Worm (Caenorhabditis elegans) whole organism, L1 larva: Measurements from ENCODE around the gene F07B10.7.

Experiments used
- aha-1 ChIP-seq: fragments of 150-350 bp; optimal IDR thresholded peaks from 2 replicates; lab custom pipeline; 2014; ENCODE audit warnings: missing biosample characterization, missing genetic modification characterization
- aly-2 ChIP-seq: fragments of 150-350 bp; optimal IDR thresholded peaks from 2 replicates; lab custom pipeline; 2014; ENCODE audit warnings: missing biosample characterization, missing genetic modification characterization
- elt-3 ChIP-seq, 6 experiments: fragments of 150-350 bp in 1 of 6; sonication (generic microtip); optimal IDR thresholded peaks; 2 replicates each; lab custom pipeline; 2017 to 2018; ENCODE audit warnings: missing biosample characterization in 6 of 6, missing genetic modification characterization in 6 of 6, inconsistent platforms in 1 of 6
- lin-14 ChIP-seq: fragments of 200-800 bp; sonication (Bioruptor generic); optimal IDR thresholded peaks from 2 replicates; lab custom pipeline; 2018; ENCODE audit warnings: mild to moderate bottlenecking, missing genetic modification characterization, moderate library complexity, missing compliant biosample characterization
- lin-39 ChIP-seq: fragments of 150-350 bp; optimal IDR thresholded peaks from 2 replicates; lab custom pipeline; 2014; ENCODE audit warnings: missing biosample characterization, missing genetic modification reagents, missing genetic modification characterization
- nhr-12 ChIP-seq: sonication (generic microtip); optimal IDR thresholded peaks from 2 replicates; lab custom pipeline; 2017; ENCODE audit warnings: missing biosample characterization, missing genetic modification characterization
- nhr-28 ChIP-seq: fragments of 150-350 bp; optimal IDR thresholded peaks from 2 replicates; lab custom pipeline; 2014; ENCODE audit warnings: missing biosample characterization, missing genetic modification characterization
- nhr-77 ChIP-seq: fragments of 150-350 bp; optimal IDR thresholded peaks from 2 replicates; lab custom pipeline; 2014; ENCODE audit warnings: missing biosample characterization, missing genetic modification characterization
- skn-1 ChIP-seq: fragments of 150-350 bp; optimal IDR thresholded peaks from 2 replicates; lab custom pipeline; 2014; ENCODE audit warnings: missing biosample characterization, missing genetic modification characterization
- sox-4 ChIP-seq: sonication (generic microtip); optimal IDR thresholded peaks from 2 replicates; lab custom pipeline; 2016; ENCODE audit warnings: missing genetic modification characterization, missing compliant biosample characterization
- unc-130 ChIP-seq: fragments of 150-350 bp; optimal IDR thresholded peaks from 2 replicates; lab custom pipeline; 2017; ENCODE audit warnings: missing biosample characterization, missing genetic modification characterization, inconsistent platforms

- TF ChIP-seq aha-1 (tag; lab: Kevin White, UChicago) (no peak), elt-3 (tag; optimal IDR thresholded peaks at IDR 0.05; lab: Kevin White, UChicago) (no peak), lin-39 (tag; lab: Kevin White, UChicago) (no peak), nhr-28 (tag; lab: Kevin White, UChicago) (no peak), lin-14 (GFP tag; lab: Kevin White, UChicago) (no peak), unc-130 (tag; lab: Kevin White, UChicago) (no peak), skn-1 (tag; lab: Kevin White, UChicago) (no peak), nhr-12 (tag; lab: Kevin White, UChicago) (no peak), sox-4 (tag; lab: Kevin White, UChicago) (no peak), nhr-77 (tag; lab: Kevin White, UChicago) (no peak), aly-2 (tag; lab: Kevin White, UChicago) (no peak)
Observed at ce11 chrV:11294393-11294792, 33.9 kb upstream of the F07B10.7 start, which contains the start of gene T03F7.6.
